Fruit fly (Drosophila melanogaster) whole organism, embryonic: ENCODE data around the gene EMC5.

Source experiments
- Awh ChIP-seq: fragments of 200-800 bp; sonication (Bioruptor generic); IDR thresholded peaks from 2 replicates; pipeline ENCODE4, ENCODE4 v1.3.6; 2022; ENCODE audit warnings: missing biosample characterization, missing genetic modification characterization
- CG10274 ChIP-seq: fragments of 200-800 bp; sonication (Bioruptor generic); optimal IDR thresholded peaks from 3 replicates; lab custom pipeline; 2017; ENCODE audit warnings: missing biosample characterization, mild to moderate bottlenecking, missing genetic modification characterization
- CG10366 ChIP-seq: fragments of 200-800 bp; sonication (Bioruptor generic); IDR thresholded peaks from 2 replicates; pipeline ENCODE4 v1.3.6; 2022; ENCODE audit warnings: missing biosample characterization, missing genetic modification characterization
- CG12104 ChIP-seq: fragments of 200-800 bp; sonication (Bioruptor generic); optimal IDR thresholded peaks from 3 replicates; lab custom pipeline; 2016; ENCODE audit warnings: missing biosample characterization, missing genetic modification characterization
- CG12391 ChIP-seq: fragments of 200-800 bp; sonication (Bioruptor generic); optimal IDR thresholded peaks from 3 replicates; lab custom pipeline; 2018; ENCODE audit warnings: missing biosample characterization, mild to moderate bottlenecking, missing genetic modification characterization, moderate library complexity
- CG13123 ChIP-seq: fragments of 200-800 bp; sonication (Bioruptor generic); optimal IDR thresholded peaks from 2 replicates; lab custom pipeline; 2016; ENCODE audit warnings: missing biosample characterization, missing genetic modification characterization
- CG13287 ChIP-seq: fragments of 200-800 bp; sonication (Bioruptor generic); IDR thresholded peaks from 2 replicates; pipeline ENCODE4 v1.3.6; 2022; ENCODE audit warnings: missing biosample characterization, missing genetic modification characterization; ENCODE audit not compliant: partially characterized antibody
- CG13424 ChIP-seq: fragments of 200-800 bp; sonication (Bioruptor generic); optimal IDR thresholded peaks from 2 replicates; lab custom pipeline; 2019; ENCODE audit warnings: missing biosample characterization, mild to moderate bottlenecking, missing genetic modification characterization, moderate library complexity
- CG13624 ChIP-seq: fragments of 200-800 bp; sonication (Bioruptor generic); optimal IDR thresholded peaks from 2 replicates; lab custom pipeline; 2016; ENCODE audit warnings: missing biosample characterization, missing genetic modification characterization
- CG15479 ChIP-seq: fragments of 200-800 bp; sonication (Bioruptor generic); optimal IDR thresholded peaks from 3 replicates; lab custom pipeline; 2019; ENCODE audit warnings: missing biosample characterization, mild to moderate bottlenecking, missing genetic modification characterization, moderate library complexity
- CG17361 ChIP-seq: fragments of 200-800 bp; sonication (Bioruptor generic); IDR thresholded peaks from 3 replicates; pipeline ENCODE4 v1.3.6; 2022; ENCODE audit warnings: missing biosample characterization, missing genetic modification characterization
- CG17385 ChIP-seq: fragments of 200-800 bp; sonication (Bioruptor generic); optimal IDR thresholded peaks from 3 replicates; lab custom pipeline; 2018; ENCODE audit warnings: missing biosample characterization, mild to moderate bottlenecking, missing genetic modification characterization
- CG2116 ChIP-seq: fragments of 200-800 bp; sonication (Bioruptor generic); optimal IDR thresholded peaks from 3 replicates; lab custom pipeline; 2018; ENCODE audit warnings: missing biosample characterization, mild to moderate bottlenecking, missing genetic modification characterization
- CG2199 ChIP-seq: fragments of 200-800 bp; sonication (Bioruptor generic); IDR thresholded peaks from 3 replicates; pipeline ENCODE4 v1.3.6; 2022; ENCODE audit warnings: missing biosample characterization, missing genetic modification characterization
- CG30431 ChIP-seq: fragments of 200-800 bp; sonication (Bioruptor generic); optimal IDR thresholded peaks from 2 replicates; lab custom pipeline; 2017; ENCODE audit warnings: missing biosample characterization, missing genetic modification characterization
- CG32767 ChIP-seq: fragments of 200-800 bp; sonication (Bioruptor generic); IDR thresholded peaks from 2 replicates; pipeline ENCODE4 v1.3.6; 2022; ENCODE audit warnings: missing biosample characterization, missing genetic modification characterization
- CG34376 ChIP-seq: fragments of 200-800 bp; sonication (Bioruptor generic); optimal IDR thresholded peaks from 2 replicates; lab custom pipeline; 2018; ENCODE audit warnings: missing biosample characterization, mild to moderate bottlenecking, missing genetic modification characterization
- CG34422 ChIP-seq: fragments of 200-800 bp; sonication (Bioruptor generic); IDR thresholded peaks from 3 replicates; pipeline ENCODE4 v1.3.6; 2022; ENCODE audit warnings: missing biosample characterization, missing genetic modification characterization
- CG4617 ChIP-seq: fragments of 200-800 bp; sonication (Bioruptor generic); optimal IDR thresholded peaks from 3 replicates; lab custom pipeline; 2016; ENCODE audit warnings: missing biosample characterization, missing genetic modification characterization, borderline replicate concordance
- CG4820 ChIP-seq: fragments of 200-800 bp; sonication (Bioruptor generic); optimal IDR thresholded peaks from 3 replicates; lab custom pipeline; 2016; ENCODE audit warnings: missing biosample characterization, missing genetic modification characterization
- CG5180 ChIP-seq: fragments of 200-800 bp; sonication (Bioruptor generic); optimal IDR thresholded peaks from 3 replicates; lab custom pipeline; 2017; ENCODE audit warnings: missing biosample characterization, missing genetic modification characterization, mild to moderate bottlenecking, moderate library complexity, missing genetic modification reagents
- CG5245 ChIP-seq: fragments of 200-800 bp; sonication (Bioruptor generic); optimal IDR thresholded peaks from 3 replicates; lab custom pipeline; 2016; ENCODE audit warnings: missing biosample characterization, missing genetic modification characterization
- CG7556 ChIP-seq: fragments of 200-800 bp; sonication (Bioruptor generic); optimal IDR thresholded peaks from 2 replicates; lab custom pipeline; 2017; ENCODE audit warnings: missing biosample characterization, mild to moderate bottlenecking, missing genetic modification characterization
- CG7963 ChIP-seq: fragments of 200-800 bp; sonication (Bioruptor generic); IDR thresholded peaks from 3 replicates; pipeline ENCODE4 v1.3.6; 2022; ENCODE audit warnings: missing biosample characterization, missing genetic modification characterization; ENCODE audit not compliant: partially characterized antibody
- CG8478 ChIP-seq: fragments of >200 bp; optimal IDR thresholded peaks from 2 replicates; lab custom pipeline; 2018
- CG9932 ChIP-seq: fragments of 200-800 bp; sonication (Bioruptor generic); IDR thresholded peaks from 2 replicates; pipeline ENCODE4 v1.3.6; 2022; ENCODE audit warnings: missing biosample characterization, missing genetic modification characterization
- CTCF ChIP-seq: fragments of 200-800 bp; sonication (Bioruptor generic); optimal IDR thresholded peaks from 2 replicates; lab custom pipeline; 2017; ENCODE audit warnings: missing biosample characterization, mild to moderate bottlenecking, missing genetic modification characterization, moderate library complexity
- Dll ChIP-seq: fragments of 200-800 bp; sonication (Bioruptor generic); IDR thresholded peaks from 4 replicates; pipeline ENCODE4 v1.3.6; 2022; ENCODE audit warnings: missing biosample characterization, missing genetic modification characterization; ENCODE audit not compliant: partially characterized antibody
- Drgx ChIP-seq: fragments of 200-800 bp; sonication (Bioruptor generic); IDR thresholded peaks from 2 replicates; pipeline ENCODE4 v1.3.6; 2022; ENCODE audit warnings: missing biosample characterization, missing genetic modification characterization
- Gsc ChIP-seq: fragments of 200-800 bp; sonication (Bioruptor generic); IDR thresholded peaks from 2 replicates; pipeline ENCODE4 v1.3.6; 2022; ENCODE audit warnings: missing biosample characterization, missing genetic modification characterization
- H2.0 ChIP-seq: fragments of 200-800 bp; sonication (Bioruptor generic); IDR thresholded peaks from 2 replicates; pipeline ENCODE4 v1.3.6; 2022; ENCODE audit warnings: missing biosample characterization, missing genetic modification characterization
- HLH3B ChIP-seq: fragments of 200-800 bp; sonication (Bioruptor generic); IDR thresholded peaks from 2 replicates; pipeline ENCODE4 v1.3.6; 2022; ENCODE audit warnings: missing biosample characterization, missing genetic modification characterization
- Jarid2 ChIP-seq: fragments of 200-800 bp; sonication (Bioruptor generic); optimal IDR thresholded peaks from 3 replicates; lab custom pipeline; 2017; ENCODE audit warnings: mild to moderate bottlenecking, missing biosample characterization, missing genetic modification reagents, missing genetic modification characterization
- Mad ChIP-seq: fragments of 200-800 bp; sonication (Bioruptor generic); optimal IDR thresholded peaks from 2 replicates; lab custom pipeline; 2016; ENCODE audit warnings: missing biosample characterization, missing genetic modification characterization
- Xrp1 ChIP-seq: fragments of 200-800 bp; sonication (Bioruptor generic); IDR thresholded peaks from 2 replicates; pipeline ENCODE4 v1.3.6; 2022; ENCODE audit warnings: missing biosample characterization, missing genetic modification characterization
- ato ChIP-seq: fragments of 200-800 bp; sonication (Bioruptor generic); IDR thresholded peaks from 2 replicates; pipeline ENCODE4 v1.3.6; 2022; ENCODE audit warnings: missing biosample characterization, missing genetic modification characterization; ENCODE audit not compliant: partially characterized antibody
- cas ChIP-seq: fragments of 200-800 bp; sonication (Bioruptor generic); IDR thresholded peaks from 2 replicates; pipeline ENCODE4 v1.3.6; 2022; ENCODE audit warnings: missing biosample characterization, missing genetic modification characterization
- chinmo ChIP-seq: fragments of 200-800 bp; sonication (Bioruptor generic); IDR thresholded peaks from 4 replicates; pipeline ENCODE4 v1.3.6; 2022; ENCODE audit warnings: missing biosample characterization, missing genetic modification characterization; ENCODE audit not compliant: partially characterized antibody
- chn ChIP-seq: fragments of 200-800 bp; sonication (Bioruptor generic); optimal IDR thresholded peaks from 2 replicates; lab custom pipeline; 2016; ENCODE audit warnings: missing biosample characterization, missing genetic modification characterization
- crol ChIP-seq: fragments of 200-800 bp; sonication (Bioruptor generic); IDR thresholded peaks from 2 replicates; pipeline ENCODE4 v1.3.6; 2022; ENCODE audit warnings: missing biosample characterization, missing genetic modification characterization
- grau ChIP-seq: fragments of 200-800 bp; optimal IDR thresholded peaks from 3 replicates; lab custom pipeline; 2019; ENCODE audit warnings: missing biosample characterization, mild to moderate bottlenecking, missing genetic modification characterization, moderate library complexity
- gro ChIP-seq: fragments of 200-800 bp; sonication (Bioruptor generic); optimal IDR thresholded peaks from 2 replicates; lab custom pipeline; 2016; ENCODE audit warnings: missing biosample characterization, missing genetic modification characterization
- hth ChIP-seq: fragments of >200 bp; optimal IDR thresholded peaks from 2 replicates; lab custom pipeline; 2017; ENCODE audit warnings: inconsistent platforms
- lov ChIP-seq, 2 experiments: fragments of 200-800 bp in 1 of 2; fragments of >200 bp in 1 of 2; sonication (Bioruptor generic) in 1 of 2; IDR thresholded peaks in 1 of 2; optimal IDR thresholded peaks in 1 of 2; 2 replicates in 1 of 2; 3 replicates in 1 of 2; pipeline versions ENCODE4 v1.3.6 to Lab custom; 2017 to 2022; ENCODE audit warnings: missing biosample characterization in 1 of 2, missing genetic modification characterization in 1 of 2
- phol ChIP-seq: fragments of 200-800 bp; sonication (Bioruptor generic); optimal IDR thresholded peaks from 3 replicates; lab custom pipeline; 2018; ENCODE audit warnings: missing biosample characterization, mild to moderate bottlenecking, missing genetic modification characterization, moderate library complexity
- pzg ChIP-seq: fragments of 200-800 bp; sonication (Bioruptor generic); optimal IDR thresholded peaks from 3 replicates; lab custom pipeline; 2018; ENCODE audit warnings: missing biosample characterization, mild to moderate bottlenecking, missing genetic modification characterization, moderate library complexity
- sob ChIP-seq: fragments of 200-800 bp; sonication (Bioruptor generic); IDR thresholded peaks from 2 replicates; pipeline ENCODE4 v1.3.6; 2022; ENCODE audit warnings: missing biosample characterization, missing genetic modification characterization
- tio ChIP-seq: fragments of 200-800 bp; sonication (Bioruptor generic); optimal IDR thresholded peaks from 2 replicates; lab custom pipeline; 2017; ENCODE audit warnings: missing biosample characterization, missing genetic modification characterization, inconsistent platforms
- tna ChIP-seq: fragments of 200-800 bp; sonication (Bioruptor generic); IDR thresholded peaks from 2 replicates; pipeline ENCODE4 v1.3.6; 2022; ENCODE audit warnings: missing biosample characterization, missing genetic modification characterization; ENCODE audit not compliant: partially characterized antibody
- twi ChIP-seq: fragments of 200-800 bp; optimal IDR thresholded peaks from 2 replicates; lab custom pipeline; 2019; ENCODE audit warnings: missing biosample characterization, mild to moderate bottlenecking, missing genetic modification characterization, moderate library complexity
- zfh1 ChIP-seq: fragments of 200-800 bp; sonication (Bioruptor generic); IDR thresholded peaks from 3 replicates; pipeline ENCODE4 v1.3.6; 2022; ENCODE audit warnings: missing biosample characterization, missing genetic modification characterization

EMC5 gene

DNA sequence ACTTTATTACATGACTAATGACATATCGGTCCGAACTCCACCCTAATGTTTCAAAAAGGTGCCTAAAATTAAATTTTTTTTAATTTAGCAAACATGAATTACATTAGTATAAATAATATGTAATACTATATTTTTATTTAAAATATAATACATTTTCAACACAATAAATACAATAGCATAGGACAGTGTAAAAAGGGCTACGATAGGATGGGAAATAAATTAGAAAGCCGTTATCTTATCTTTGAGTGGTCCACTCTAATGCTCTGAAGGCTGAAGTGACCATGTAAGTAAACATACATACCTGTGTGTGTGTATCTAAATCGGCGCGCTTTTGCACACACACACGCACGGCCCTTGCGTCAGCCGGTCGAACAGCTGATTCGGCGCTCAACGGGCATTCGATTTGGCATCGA is 15.5 kb downstream of the EMC5 start, which contains the start of gene CG31793 (continued):
- TF ChIP-seq CG5180 (GFP tag; lab: Kevin White, UChicago) (no peak), CG30431 (GFP tag; lab: Kevin White, UChicago) (no peak), CG34376 (GFP tag; lab: Kevin White, UChicago) (peak; percentile 66), crol (GFP tag; lab: Robert Waterston, UW) (no peak), CG12104 (GFP tag; lab: Kevin White, UChicago) (peak; percentile 10), CG34422 (GFP tag; lab: Robert Waterston, UW) (peak; percentile 42; the same call in 1 of the 3 replicates), CG32767 (peak; percentile 57), CG13123 (GFP tag; lab: Kevin White, UChicago) (no peak), Jarid2 (GFP tag; lab: Kevin White, UChicago) (no peak), hth (lab: Kevin White, UChicago) (no peak), CG17361 (GFP tag; lab: Robert Waterston, UW) (peak; percentile 68; the same call in 2 of the 3 replicates), chn (GFP tag; lab: Kevin White, UChicago) (no peak), CG13287 (GFP tag; lab: Robert Waterston, UW) (peak; percentile 45; the same call in 1 of the 2 replicates), Dll (GFP tag; lab: Robert Waterston, UW) (no peak), CG12391 (tag; lab: Kevin White, UChicago) (peak; percentile 59), sob (GFP tag; lab: Robert Waterston, UW) (peak; percentile 41; the same call in 1 of the 2 replicates), cas (GFP tag; lab: Robert Waterston, UW) (0 out of 2 replicates have a peak, but pooled peaks have one; percentile 38), gro (GFP tag; lab: Kevin White, UChicago) (peak; percentile 28), CG5245 (GFP tag; lab: Kevin White, UChicago) (no peak), CG8478 (lab: Kevin White, UChicago) (no peak), CG2199 (GFP tag; lab: Robert Waterston, UW) (no peak), Mad (GFP tag; lab: Kevin White, UChicago) (no peak), phol (tag; lab: Kevin White, UChicago) (peak; percentile 46), grau (tag; lab: Kevin White, UChicago) (peak; percentile 72), CG9932 (GFP tag; lab: Robert Waterston, UW) (peak; percentile 56), lov (optimal IDR thresholded peaks at IDR 0.05; lab: Kevin White, UChicago) (no peak), lov (GFP tag; IDR thresholded peaks at IDR 0.05; lab: Robert Waterston, UW) (no peak), CTCF (GFP tag; lab: Kevin White, UChicago) (no peak), chinmo (GFP tag; lab: Robert Waterston, UW) (peak; percentile 65; the same call in 2 of the 4 replicates), tio (no peak), Gsc (no peak), pzg (GFP tag; lab: Kevin White, UChicago) (peak; percentile 12), CG7556 (peak; percentile 72), CG4617 (no peak), twi (no peak), CG10366 (GFP tag; lab: Robert Waterston, UW) (0 out of 2 replicates have a peak, but pooled peaks have one; percentile 24), CG15479 (peak; percentile 69), CG10274 (GFP tag; lab: Kevin White, UChicago) (no peak), Xrp1 (GFP tag; lab: Robert Waterston, UW) (peak; percentile 44; the same call in 1 of the 2 replicates), tna (GFP tag; lab: Robert Waterston, UW) (no peak), HLH3B (GFP tag; lab: Robert Waterston, UW) (peak; percentile 25; the same call in 1 of the 2 replicates), CG17385 (GFP tag; lab: Kevin White, UChicago) (peak; percentile 57), CG7963 (no peak), ato (no peak), Drgx (peak; percentile 73), zfh1 (no peak), CG13424 (tag; lab: Kevin White, UChicago) (peak; percentile 60), CG2116 (GFP tag; lab: Kevin White, UChicago) (peak; percentile 1), CG13624 (GFP tag; lab: Kevin White, UChicago) (peak; percentile 2), CG4820 (no peak), H2.0 (GFP tag; lab: Robert Waterston, UW) (0 out of 2 replicates have a peak, but pooled peaks have one; percentile 22), Awh (GFP tag; lab: Robert Waterston, UW) (no peak)
